Fruit fly (Drosophila melanogaster) whole organism, embryonic: Measurements from ENCODE around the gene CG10300.

Source experiments
- Ada2b ChIP-seq: fragments of 200-800 bp; sonication (Bioruptor generic); IDR thresholded peaks from 2 replicates; pipeline ENCODE4 v1.3.6; 2022; ENCODE audit warnings: missing biosample characterization, missing genetic modification characterization
- Aef1 ChIP-seq: fragments of 200-800 bp; sonication (Bioruptor generic); IDR thresholded peaks from 3 replicates; pipeline ENCODE4 v1.3.6; 2022; ENCODE audit warnings: missing biosample characterization, missing genetic modification characterization
- BtbVII ChIP-seq: fragments of 200-800 bp; sonication (Bioruptor generic); optimal IDR thresholded peaks from 3 replicates; lab custom pipeline; 2017; ENCODE audit warnings: missing biosample characterization, mild to moderate bottlenecking, missing genetic modification characterization
- CG10209 ChIP-seq: fragments of 200-800 bp; sonication (Bioruptor generic); optimal IDR thresholded peaks from 3 replicates; lab custom pipeline; 2017; ENCODE audit warnings: missing biosample characterization, mild to moderate bottlenecking, missing genetic modification characterization, missing genetic modification reagents
- CG11560 ChIP-seq: fragments of 200-800 bp; sonication (Bioruptor generic); IDR thresholded peaks from 3 replicates; pipeline ENCODE4 v1.3.6; 2022; ENCODE audit warnings: missing biosample characterization, missing genetic modification characterization
- CG12071 ChIP-seq: fragments of 200-800 bp; sonication (Bioruptor generic); optimal IDR thresholded peaks from 3 replicates; lab custom pipeline; 2018; ENCODE audit warnings: missing biosample characterization, mild to moderate bottlenecking, missing genetic modification characterization
- CG12769 ChIP-seq: fragments of 200-800 bp; sonication (Bioruptor generic); optimal IDR thresholded peaks from 2 replicates; lab custom pipeline; 2019; ENCODE audit warnings: missing biosample characterization, mild to moderate bottlenecking, missing genetic modification characterization, moderate library complexity
- CG12942 ChIP-seq: fragments of 200-800 bp; sonication (Bioruptor generic); optimal IDR thresholded peaks from 3 replicates; lab custom pipeline; 2016; ENCODE audit warnings: missing biosample characterization, missing genetic modification characterization
- CG13123 ChIP-seq: fragments of 200-800 bp; sonication (Bioruptor generic); optimal IDR thresholded peaks from 2 replicates; lab custom pipeline; 2016; ENCODE audit warnings: missing biosample characterization, missing genetic modification characterization
- CG14014 ChIP-seq: fragments of 200-800 bp; sonication (Bioruptor generic); IDR thresholded peaks from 2 replicates; pipeline ENCODE4 v1.3.6; 2022; ENCODE audit warnings: missing biosample characterization, missing genetic modification characterization
- CG14050 ChIP-seq: fragments of 200-800 bp; sonication (Bioruptor generic); IDR thresholded peaks from 3 replicates; pipeline ENCODE4 v1.3.6; 2022; ENCODE audit warnings: missing biosample characterization, missing genetic modification characterization
- CG15269 ChIP-seq: fragments of 200-800 bp; sonication (Bioruptor generic); optimal IDR thresholded peaks from 2 replicates; lab custom pipeline; 2018; ENCODE audit warnings: missing biosample characterization, mild to moderate bottlenecking, missing genetic modification characterization, moderate library complexity
- CG17328 ChIP-seq: fragments of 200-800 bp; sonication (Bioruptor generic); IDR thresholded peaks from 2 replicates; pipeline ENCODE4 v1.3.6; 2022; ENCODE audit warnings: missing biosample characterization, missing genetic modification characterization
- CG17359 ChIP-seq: fragments of 200-800 bp; sonication (Bioruptor generic); optimal IDR thresholded peaks from 3 replicates; lab custom pipeline; 2018; ENCODE audit warnings: missing biosample characterization, mild to moderate bottlenecking, missing genetic modification characterization, moderate library complexity
- CG18764 ChIP-seq: fragments of 200-800 bp; sonication (Bioruptor generic); optimal IDR thresholded peaks from 3 replicates; lab custom pipeline; 2016; ENCODE audit warnings: missing biosample characterization, missing genetic modification characterization
- CG30020 ChIP-seq: fragments of 200-800 bp; optimal IDR thresholded peaks from 2 replicates; lab custom pipeline; 2019; ENCODE audit warnings: missing biosample characterization, mild to moderate bottlenecking, missing genetic modification characterization, moderate library complexity
- CG32532 ChIP-seq: fragments of 200-800 bp; sonication (Bioruptor generic); IDR thresholded peaks from 2 replicates; pipeline ENCODE4 v1.3.6; 2022; ENCODE audit warnings: missing biosample characterization, missing genetic modification characterization
- CG3281 ChIP-seq: fragments of 200-800 bp; sonication (Bioruptor generic); optimal IDR thresholded peaks from 3 replicates; lab custom pipeline; 2017; ENCODE audit warnings: missing biosample characterization, mild to moderate bottlenecking, missing genetic modification characterization
- CG6765 ChIP-seq: fragments of 200-800 bp; sonication (Bioruptor generic); optimal IDR thresholded peaks from 3 replicates; lab custom pipeline; 2017; ENCODE audit warnings: missing biosample characterization, mild to moderate bottlenecking, missing genetic modification characterization
- CG7745 ChIP-seq: fragments of 200-800 bp; sonication (Bioruptor generic); optimal IDR thresholded peaks from 2 replicates; lab custom pipeline; 2018; ENCODE audit warnings: missing biosample characterization, mild to moderate bottlenecking, missing genetic modification characterization, moderate library complexity
- CG8924 ChIP-seq: fragments of 200-800 bp; optimal IDR thresholded peaks from 3 replicates; lab custom pipeline; 2019; ENCODE audit warnings: missing biosample characterization, mild to moderate bottlenecking, missing genetic modification characterization, moderate library complexity
- CHES-1-like ChIP-seq: fragments of 200-800 bp; sonication (Bioruptor generic); optimal IDR thresholded peaks from 2 replicates; lab custom pipeline; 2016; ENCODE audit warnings: missing biosample characterization, missing genetic modification characterization
- Dek ChIP-seq: fragments of 200-800 bp; sonication (Bioruptor generic); optimal IDR thresholded peaks from 3 replicates; lab custom pipeline; 2019; ENCODE audit warnings: missing biosample characterization, mild to moderate bottlenecking, missing genetic modification characterization, moderate library complexity
- Ets65A ChIP-seq: fragments of 200-800 bp; sonication (Bioruptor generic); peaks from one replicate; lab custom pipeline; 2016; ENCODE audit warnings: missing biosample characterization, missing genetic modification characterization
- Hand ChIP-seq: fragments of 200-800 bp; sonication (Bioruptor generic); optimal IDR thresholded peaks from 2 replicates; lab custom pipeline; 2017; ENCODE audit warnings: mild to moderate bottlenecking, missing biosample characterization, missing genetic modification reagents, missing genetic modification characterization
- Hey ChIP-seq: fragments of 200-800 bp; sonication (Bioruptor generic); optimal IDR thresholded peaks from 3 replicates; lab custom pipeline; 2018; ENCODE audit warnings: missing biosample characterization, mild to moderate bottlenecking, missing genetic modification characterization
- Lhr ChIP-seq: fragments of 200-800 bp; sonication (Bioruptor generic); optimal IDR thresholded peaks from 3 replicates; lab custom pipeline; 2017; ENCODE audit warnings: mild to moderate bottlenecking, missing biosample characterization, missing genetic modification reagents, missing genetic modification characterization
- Lim3 ChIP-seq: fragments of 200-800 bp; sonication (Bioruptor generic); IDR thresholded peaks from 2 replicates; pipeline ENCODE4 v1.3.6; 2022; ENCODE audit warnings: missing biosample characterization, missing genetic modification characterization
- Lpt ChIP-seq: fragments of >200 bp; optimal IDR thresholded peaks from 2 replicates; lab custom pipeline; 2018; ENCODE audit warnings: missing biosample characterization, missing genetic modification characterization
- MBD-R2 ChIP-seq: fragments of 200-800 bp; sonication (Bioruptor generic); IDR thresholded peaks from 2 replicates; pipeline ENCODE4 v1.3.6; 2022; ENCODE audit warnings: missing biosample characterization, missing genetic modification characterization
- NFAT ChIP-seq: fragments of 200-800 bp; sonication (Bioruptor generic); IDR thresholded peaks from 2 replicates; pipeline ENCODE4 v1.3.6; 2022; ENCODE audit warnings: missing biosample characterization, missing genetic modification characterization
- Neu2 ChIP-seq: fragments of 200-800 bp; sonication (Bioruptor generic); optimal IDR thresholded peaks from 3 replicates; lab custom pipeline; 2016; ENCODE audit warnings: missing biosample characterization, missing genetic modification characterization, borderline replicate concordance
- Stat92E ChIP-seq, 3 experiments: fragments of >200 bp in 2 of 3; fragments of 200-800 bp in 1 of 3; sonication (Bioruptor generic) in 1 of 3; optimal IDR thresholded peaks; 2 replicates each; lab custom pipeline; 2017 to 2019; ENCODE audit warnings: missing biosample characterization in 3 of 3, missing genetic modification characterization in 3 of 3, mild to moderate bottlenecking in 1 of 3, moderate library complexity in 1 of 3
- Xrp1 ChIP-seq: fragments of 200-800 bp; sonication (Bioruptor generic); IDR thresholded peaks from 2 replicates; pipeline ENCODE4 v1.3.6; 2022; ENCODE audit warnings: missing biosample characterization, missing genetic modification characterization
- dati ChIP-seq: fragments of 200-800 bp; sonication (Bioruptor generic); IDR thresholded peaks from 2 replicates; pipeline ENCODE4 v1.3.6; 2022; ENCODE audit warnings: missing biosample characterization, missing genetic modification characterization
- dmrt11E ChIP-seq: fragments of 200-800 bp; sonication (Bioruptor generic); optimal IDR thresholded peaks from 3 replicates; lab custom pipeline; 2018; ENCODE audit warnings: missing biosample characterization, mild to moderate bottlenecking, missing genetic modification characterization, moderate library complexity
- ems ChIP-seq: fragments of 200-800 bp; sonication (Bioruptor generic); optimal IDR thresholded peaks from 3 replicates; lab custom pipeline; 2016; ENCODE audit warnings: missing biosample characterization, missing genetic modification characterization
- eve ChIP-seq, 2 experiments: fragments of >200 bp; optimal IDR thresholded peaks; 2 replicates each; lab custom pipeline; 2017; ENCODE audit warnings: missing biosample characterization in 2 of 2, missing genetic modification characterization in 2 of 2
- hkb ChIP-seq, 2 experiments: fragments of 200-800 bp in 1 of 2; fragments of >200 bp in 1 of 2; sonication (Bioruptor generic) in 1 of 2; IDR thresholded peaks in 1 of 2; optimal IDR thresholded peaks in 1 of 2; 2 replicates each; pipeline versions ENCODE4 v1.3.6 to Lab custom; 2017 to 2022; ENCODE audit warnings: missing biosample characterization in 1 of 2, missing genetic modification characterization in 1 of 2
- ken ChIP-seq: fragments of 200-800 bp; sonication (Bioruptor generic); IDR thresholded peaks from 3 replicates; pipeline ENCODE4 v1.3.6; 2022; ENCODE audit warnings: missing biosample characterization, missing genetic modification characterization
- mirr ChIP-seq: fragments of 200-800 bp; sonication (Bioruptor generic); optimal IDR thresholded peaks from 3 replicates; lab custom pipeline; 2018; ENCODE audit warnings: missing biosample characterization, mild to moderate bottlenecking, missing genetic modification characterization
- nerfin-1 ChIP-seq: fragments of 200-800 bp; sonication (Bioruptor generic); optimal IDR thresholded peaks from 3 replicates; lab custom pipeline; 2019; ENCODE audit warnings: missing biosample characterization, mild to moderate bottlenecking, missing genetic modification characterization, moderate library complexity
- pzg ChIP-seq: fragments of 200-800 bp; sonication (Bioruptor generic); optimal IDR thresholded peaks from 3 replicates; lab custom pipeline; 2018; ENCODE audit warnings: missing biosample characterization, mild to moderate bottlenecking, missing genetic modification characterization, moderate library complexity
- salm ChIP-seq: fragments of 200-800 bp; sonication (Bioruptor generic); optimal IDR thresholded peaks from 2 replicates; lab custom pipeline; 2018; ENCODE audit warnings: missing biosample characterization, mild to moderate bottlenecking, missing genetic modification characterization
- sima ChIP-seq: fragments of 200-800 bp; sonication (Bioruptor generic); optimal IDR thresholded peaks from 2 replicates; lab custom pipeline; 2016; ENCODE audit warnings: missing biosample characterization, missing genetic modification characterization
- slou ChIP-seq: fragments of 200-800 bp; sonication (Bioruptor generic); optimal IDR thresholded peaks from 3 replicates; lab custom pipeline; 2016; ENCODE audit warnings: missing biosample characterization, missing genetic modification characterization
- so ChIP-seq: fragments of 200-800 bp; sonication (Bioruptor generic); IDR thresholded peaks from 3 replicates; pipeline ENCODE4 v1.3.6; 2022; ENCODE audit warnings: missing biosample characterization, missing genetic modification characterization
- ssp ChIP-seq: fragments of 200-800 bp; sonication (Bioruptor generic); IDR thresholded peaks from 2 replicates; pipeline ENCODE4 v1.3.6; 2022; ENCODE audit warnings: missing biosample characterization, missing genetic modification characterization
- unpg ChIP-seq: fragments of 200-800 bp; sonication (Bioruptor generic); optimal IDR thresholded peaks from 3 replicates; lab custom pipeline; 2018; ENCODE audit warnings: missing biosample characterization, mild to moderate bottlenecking, missing genetic modification characterization, moderate library complexity
- vfl ChIP-seq: fragments of 200-800 bp; sonication (Bioruptor generic); optimal IDR thresholded peaks from 2 replicates; lab custom pipeline; 2016; ENCODE audit warnings: missing biosample characterization, missing genetic modification characterization
- zfh1 ChIP-seq: fragments of 200-800 bp; sonication (Bioruptor generic); IDR thresholded peaks from 3 replicates; pipeline ENCODE4 v1.3.6; 2022; ENCODE audit warnings: missing biosample characterization, missing genetic modification characterization

CG10300 gene

DNA sequence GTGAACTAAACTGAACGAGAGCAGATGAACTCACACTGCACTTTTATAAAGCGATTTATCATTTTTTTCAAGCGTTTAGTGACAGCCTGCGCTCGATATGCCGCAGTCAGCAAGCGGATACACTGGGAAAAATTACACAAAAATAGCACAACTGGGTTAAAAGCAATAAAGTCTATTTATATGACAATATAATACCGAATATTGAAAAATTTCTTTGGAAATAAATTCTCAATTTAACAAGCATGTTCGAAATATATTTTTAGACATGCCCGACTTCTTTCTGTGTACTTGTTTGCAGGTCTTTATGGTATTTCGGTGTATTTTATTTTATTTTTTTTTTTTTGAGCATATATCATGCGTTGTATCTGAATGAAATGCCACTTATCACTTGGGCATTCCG lies 2.6 kb downstream of the CG10300 start (continued):
- TF ChIP-seq salm (tag; lab: Kevin White, UChicago) (peak; percentile 56), mirr (no peak), Lim3 (GFP tag; lab: Robert Waterston, UW) (peak; percentile 57), Hand (no peak), Lpt (no peak), CG14050 (GFP tag; lab: Robert Waterston, UW) (no peak), CG18764 (peak; percentile 63), CG7745 (tag; lab: Kevin White, UChicago) (no peak), CG12769 (peak; percentile 39), CG8924 (tag; lab: Kevin White, UChicago) (peak; percentile 31), Ets65A (GFP tag; lab: Kevin White, UChicago) (peak; percentile 94), MBD-R2 (GFP tag; lab: Robert Waterston, UW) (no peak), Stat92E (GFP tag; optimal IDR thresholded peaks at IDR 0.05; lab: Kevin White, UChicago) (no peak), pzg (GFP tag; lab: Kevin White, UChicago) (no peak), sima (GFP tag; lab: Kevin White, UChicago) (no peak), Dek (tag; lab: Kevin White, UChicago) (peak; percentile 35), CG10209 (GFP tag; lab: Kevin White, UChicago) (peak; percentile 57), slou (no peak), Xrp1 (GFP tag; lab: Robert Waterston, UW) (peak; percentile 72), unpg (GFP tag; lab: Kevin White, UChicago) (peak; percentile 82), CG13123 (GFP tag; lab: Kevin White, UChicago) (peak; percentile 34), Aef1 (GFP tag; lab: Robert Waterston, UW) (0 out of 3 replicates have a peak, but pooled peaks have one; percentile 19), CG32532 (GFP tag; lab: Robert Waterston, UW) (no peak), eve (GFP tag; optimal IDR thresholded peaks at IDR 0.05; lab: Kevin White, UChicago) (peak in 1 of 2 experiments; percentile 64), CG12942 (GFP tag; lab: Kevin White, UChicago) (peak; percentile 40), CG3281 (GFP tag; lab: Kevin White, UChicago) (no peak), CHES-1-like (no peak), Hey (tag; lab: Kevin White, UChicago) (no peak), so (GFP tag; lab: Robert Waterston, UW) (peak; percentile 80; the same call in 2 of the 3 replicates), CG17359 (tag; lab: Kevin White, UChicago) (peak; percentile 70), zfh1 (GFP tag; lab: Robert Waterston, UW) (peak; percentile 57; the same call in 2 of the 3 replicates), CG12071 (GFP tag; lab: Kevin White, UChicago) (no peak), CG6765 (GFP tag; lab: Kevin White, UChicago) (no peak), CG14014 (GFP tag; lab: Robert Waterston, UW) (peak; percentile 63), NFAT (GFP tag; lab: Robert Waterston, UW) (no peak), hkb (optimal IDR thresholded peaks at IDR 0.05; lab: Kevin White, UChicago) (no peak), hkb (GFP tag; IDR thresholded peaks at IDR 0.05; lab: Robert Waterston, UW) (peak; percentile 63), nerfin-1 (tag; lab: Kevin White, UChicago) (peak; percentile 47), CG11560 (no peak), ssp (0 out of 2 replicates have a peak, but pooled peaks have one; percentile 24), dmrt11E (tag; lab: Kevin White, UChicago) (peak; percentile 80), ken (GFP tag; lab: Robert Waterston, UW) (peak; percentile 75; the same call in 2 of the 3 replicates), dati (GFP tag; lab: Robert Waterston, UW) (no peak), Ada2b (GFP tag; lab: Robert Waterston, UW) (no peak), CG15269 (tag; lab: Kevin White, UChicago) (peak; percentile 76), Neu2 (GFP tag; lab: Kevin White, UChicago) (no peak), Lhr (GFP tag; lab: Kevin White, UChicago) (peak; percentile 5), CG30020 (tag; lab: Kevin White, UChicago) (no peak), ems (GFP tag; lab: Kevin White, UChicago) (no peak), vfl (GFP tag; lab: Kevin White, UChicago) (no peak), CG17328 (GFP tag; lab: Robert Waterston, UW) (peak; percentile 70), BtbVII (GFP tag; lab: Kevin White, UChicago) (no peak)
